2 fruit fly cellular contexts compared by ENCODE assay signal in the genomic region with DNA sequence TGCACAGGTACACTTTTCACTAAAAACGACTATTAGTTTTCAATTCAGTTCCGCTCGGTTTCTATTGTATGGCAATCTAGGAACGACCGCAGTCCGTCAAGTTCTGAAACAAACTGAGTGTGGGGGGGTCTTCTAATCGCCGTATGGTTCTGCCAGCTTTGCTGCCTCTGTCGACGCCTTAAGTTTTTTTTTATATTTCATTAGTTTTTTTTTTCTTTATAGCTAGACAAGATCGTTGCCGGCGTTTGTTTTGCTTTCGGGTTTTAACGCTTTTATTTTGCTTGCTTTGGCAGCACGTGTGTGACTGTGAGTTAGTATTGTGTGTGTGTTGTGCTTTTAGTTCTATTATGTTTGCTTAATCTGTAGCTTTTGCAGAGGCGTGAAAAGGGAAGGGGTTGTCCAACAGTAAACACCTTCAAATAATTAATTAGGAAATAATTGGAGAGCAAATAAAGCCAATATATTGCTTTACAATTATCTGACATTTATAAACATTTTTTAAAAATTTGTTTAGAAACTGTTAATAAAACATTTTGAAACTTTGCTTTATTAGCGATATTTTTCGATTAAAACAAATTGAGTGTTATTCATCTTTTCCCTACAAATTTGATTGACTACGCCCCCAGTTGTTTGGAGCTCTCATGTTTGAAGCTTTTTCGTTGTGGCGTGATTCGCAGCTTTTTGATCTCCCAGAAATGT.
TF ChIP-seq lines count a peak whose summit lies in the region.

TSS of gene Acsf2 (minus strand) at position 116 of the 699 bp plus-strand sequence.

TF ChIP-seq in whole organism, embryonic, 481 proteins besides CTCF, POLR2A, EP300 and RAD21 (continued from another document and continues in another):
- TF ChIP-seq usp (GFP tag; optimal IDR thresholded peaks at IDR 0.05; lab: Kevin White, UChicago) (no peak), CHES-1-like (GFP tag; optimal IDR thresholded peaks at IDR 0.05; lab: Kevin White, UChicago) (peak; percentile 97), Lim3 (GFP tag; IDR thresholded peaks at IDR 0.05; lab: Robert Waterston, UW) (no peak), CG42726 (GFP tag; IDR thresholded peaks at IDR 0.05; lab: Robert Waterston, UW; ENCODE audit: partially characterized antibody) (no peak), CG6272 (GFP tag; IDR thresholded peaks at IDR 0.05; lab: Robert Waterston, UW) (peak; percentile 94), Ets65A (GFP tag; lab: Kevin White, UChicago) (peak; percentile 98), CG12155 (GFP tag; optimal IDR thresholded peaks at IDR 0.05; lab: Kevin White, UChicago) (peak; percentile 97), ase (GFP tag; IDR thresholded peaks at IDR 0.05; lab: Robert Waterston, UW) (peak; percentile 84), Aef1 (GFP tag; IDR thresholded peaks at IDR 0.05; lab: Robert Waterston, UW) (peak; percentile 96), odd (GFP tag; optimal IDR thresholded peaks at IDR 0.05; lab: Kevin White, UChicago) (peak; percentile 91), CG11696 (GFP tag; IDR thresholded peaks at IDR 0.05; lab: Robert Waterston, UW) (peak; percentile 84), ash1 (GFP tag; optimal IDR thresholded peaks at IDR 0.05; lab: Kevin White, UChicago) (peak; percentile 71), CrebB (tag; optimal IDR thresholded peaks at IDR 0.05; lab: Kevin White, UChicago) (peak; percentile 94), Ets97D (GFP tag; optimal IDR thresholded peaks at IDR 0.05; lab: Kevin White, UChicago) (peak; percentile 73), sna (GFP tag; IDR thresholded peaks at IDR 0.05; lab: Robert Waterston, UW; ENCODE audit: partially characterized antibody) (no peak), CG3163 (GFP tag; optimal IDR thresholded peaks at IDR 0.05; lab: Kevin White, UChicago) (peak; percentile 76), CG14667 (GFP tag; IDR thresholded peaks at IDR 0.05; lab: Robert Waterston, UW) (peak; percentile 92), bab2 (GFP tag; optimal IDR thresholded peaks at IDR 0.05; lab: Kevin White, UChicago) (peak; percentile 94), H2.0 (GFP tag; IDR thresholded peaks at IDR 0.05; lab: Robert Waterston, UW) (peak; percentile 88), Max (GFP tag; optimal IDR thresholded peaks at IDR 0.05; lab: Kevin White, UChicago) (peak; percentile 88), z (GFP tag; IDR thresholded peaks at IDR 0.05; lab: Robert Waterston, UW) (no peak), CG10979 (tag; optimal IDR thresholded peaks at IDR 0.05; lab: Kevin White, UChicago) (peak; percentile 35), CG8478 (optimal IDR thresholded peaks at IDR 0.05; lab: Kevin White, UChicago) (no peak), Dll (GFP tag; IDR thresholded peaks at IDR 0.05; lab: Robert Waterston, UW; ENCODE audit: partially characterized antibody) (no peak), ap (GFP tag; IDR thresholded peaks at IDR 0.05; lab: Robert Waterston, UW) (peak; percentile 73), CG10321 (GFP tag; IDR thresholded peaks at IDR 0.05; lab: Robert Waterston, UW) (peak; percentile 71), ind (GFP tag; optimal IDR thresholded peaks at IDR 0.05; lab: Kevin White, UChicago) (peak; percentile 98), CG4617 (GFP tag; optimal IDR thresholded peaks at IDR 0.05; lab: Kevin White, UChicago; ENCODE audit: borderline replicate concordance) (peak; percentile 64), Optix (GFP tag; IDR thresholded peaks at IDR 0.05; lab: Robert Waterston, UW) (peak; percentile 46; the same call in 1 of the 3 replicates), CG18599 (GFP tag; optimal IDR thresholded peaks at IDR 0.05; lab: Kevin White, UChicago) (peak; percentile 99), CG17612 (GFP tag; IDR thresholded peaks at IDR 0.05; lab: Robert Waterston, UW) (peak; percentile 94), Jarid2 (GFP tag; optimal IDR thresholded peaks at IDR 0.05; lab: Kevin White, UChicago) (peak; percentile 81), CG4424 (GFP tag; optimal IDR thresholded peaks at IDR 0.05; lab: Kevin White, UChicago) (peak; percentile 90), Doc3 (GFP tag; IDR thresholded peaks at IDR 0.05; lab: Robert Waterston, UW; ENCODE audit: partially characterized antibody) (no peak), dan (GFP tag; IDR thresholded peaks at IDR 0.05; lab: Robert Waterston, UW) (0 out of 2 replicates have a peak, but pooled peaks have one; percentile 12), YL-1 (GFP tag; optimal IDR thresholded peaks at IDR 0.05; lab: Kevin White, UChicago) (peak; percentile 59), eve (GFP tag; optimal IDR thresholded peaks at IDR 0.05; lab: Kevin White, UChicago) (peak in 1 of 2 experiments; percentile 89), D (optimal IDR thresholded peaks at IDR 0.05; lab: Kevin White, UChicago) (no peak), D (GFP tag; optimal IDR thresholded peaks at IDR 0.05; lab: Kevin White, UChicago) (peak; percentile 33), ato (GFP tag; IDR thresholded peaks at IDR 0.05; lab: Robert Waterston, UW; ENCODE audit: partially characterized antibody) (no peak), al (GFP tag; IDR thresholded peaks at IDR 0.05; lab: Robert Waterston, UW) (peak; percentile 99), pb (GFP tag; optimal IDR thresholded peaks at IDR 0.05; lab: Kevin White, UChicago) (peak; percentile 89), CG8388 (GFP tag; optimal IDR thresholded peaks at IDR 0.05; lab: Kevin White, UChicago) (peak; percentile 64), hkb (optimal IDR thresholded peaks at IDR 0.05; lab: Kevin White, UChicago) (no peak), hkb (GFP tag; IDR thresholded peaks at IDR 0.05; lab: Robert Waterston, UW) (peak; percentile 93), CG4360 (GFP tag; IDR thresholded peaks at IDR 0.05; lab: Robert Waterston, UW) (no peak), ci (GFP tag; IDR thresholded peaks at IDR 0.05; lab: Robert Waterston, UW) (0 out of 3 replicates have a peak, but pooled peaks have one; percentile 26), CG4854 (GFP tag; optimal IDR thresholded peaks at IDR 0.05; lab: Kevin White, UChicago) (peak; percentile 92), tx (GFP tag; optimal IDR thresholded peaks at IDR 0.05; lab: Kevin White, UChicago) (peak; percentile 94), Oaz (GFP tag; IDR thresholded peaks at IDR 0.05; lab: Robert Waterston, UW) (peak; percentile 91), Scr (GFP tag; IDR thresholded peaks at IDR 0.05; lab: Robert Waterston, UW; ENCODE audit: partially characterized antibody) (no peak), Lhr (GFP tag; optimal IDR thresholded peaks at IDR 0.05; lab: Kevin White, UChicago) (no peak), Six4 (GFP tag; optimal IDR thresholded peaks at IDR 0.05; lab: Kevin White, UChicago) (peak; percentile 83), tap (tag; optimal IDR thresholded peaks at IDR 0.05; lab: Kevin White, UChicago) (peak; percentile 81), CG13624 (GFP tag; optimal IDR thresholded peaks at IDR 0.05; lab: Kevin White, UChicago) (peak; percentile 98), CG7987 (GFP tag; optimal IDR thresholded peaks at IDR 0.05; lab: Kevin White, UChicago) (peak; percentile 90), ttk (GFP tag; IDR thresholded peaks at IDR 0.05; lab: Robert Waterston, UW) (peak; percentile 85), vfl (GFP tag; optimal IDR thresholded peaks at IDR 0.05; lab: Kevin White, UChicago) (peak; percentile 96), pros (GFP tag; optimal IDR thresholded peaks at IDR 0.05; lab: Kevin White, UChicago) (no peak), BEAF-32 (GFP tag; optimal IDR thresholded peaks at IDR 0.05; lab: Kevin White, UChicago) (peak; percentile 29)

TF ChIP-seq in whole organism, prepupa, 60 proteins besides CTCF, POLR2A, EP300 and RAD21 (continued from another document):
- TF ChIP-seq eg (GFP tag; IDR thresholded peaks at IDR 0.05; lab: Robert Waterston, UW) (peak; percentile 95), Hr38 (GFP tag; optimal IDR thresholded peaks at IDR 0.05; lab: Kevin White, UChicago) (no peak), Lpt (GFP tag; optimal IDR thresholded peaks at IDR 0.05; lab: Kevin White, UChicago) (peak; percentile 84), Ets96B (tag; optimal IDR thresholded peaks at IDR 0.05; lab: Kevin White, UChicago) (no peak), CG3919 (GFP tag; optimal IDR thresholded peaks at IDR 0.05; lab: Kevin White, UChicago) (peak; percentile 61), CG11902 (GFP tag; optimal IDR thresholded peaks at IDR 0.05; lab: Kevin White, UChicago) (peak; percentile 33), CG8119 (GFP tag; IDR thresholded peaks at IDR 0.05; lab: Robert Waterston, UW) (peak; percentile 94), Eip93F (GFP tag; optimal IDR thresholded peaks at IDR 0.05; lab: Kevin White, UChicago) (no peak), Sox14 (GFP tag; optimal IDR thresholded peaks at IDR 0.05; lab: Kevin White, UChicago) (peak; percentile 54), Smox (GFP tag; optimal IDR thresholded peaks at IDR 0.05; lab: Kevin White, UChicago) (peak; percentile 48), CG15336 (GFP tag; IDR thresholded peaks at IDR 0.05; lab: Robert Waterston, UW) (peak; percentile 97), topi (GFP tag; optimal IDR thresholded peaks at IDR 0.05; lab: Kevin White, UChicago) (peak; percentile 64)
TF ChIP-seq in whole organism, prepupa: peak in this region for 46.
